Worm (Caenorhabditis elegans): ENCODE measurements around the gene sri-24.

- TF ChIP-seq fos-1 (tag; optimal IDR thresholded peaks at IDR 0.05) (no peak), F16B12.6 (tag; optimal IDR thresholded peaks at IDR 0.05) (no peak), snpc-4 (tag; optimal IDR thresholded peaks at IDR 0.05) (no peak), jun-1 (tag; optimal IDR thresholded peaks at IDR 0.05) (no peak), ces-1 (GFP tag; optimal IDR thresholded peaks at IDR 0.05) (no peak), aly-2 (tag; optimal IDR thresholded peaks at IDR 0.05) (no peak), elt-2 (tag; optimal IDR thresholded peaks at IDR 0.05) (no peak), unc-62 (GFP tag; optimal IDR thresholded peaks at IDR 0.05) (no peak), tlp-1 (tag; optimal IDR thresholded peaks at IDR 0.05) (no peak), hlh-17 (GFP tag; optimal IDR thresholded peaks at IDR 0.05; ENCODE audit: borderline replicate concordance) (no peak), lir-3 (tag; optimal IDR thresholded peaks at IDR 0.05; ENCODE audit: poor library complexity) (no peak), nhr-12 (tag; optimal IDR thresholded peaks at IDR 0.05) (no peak), zag-1 (tag; optimal IDR thresholded peaks at IDR 0.05) (no peak), nhr-28 (tag; optimal IDR thresholded peaks at IDR 0.05) (no peak)
These were observed 13.7 kb downstream of the sri-24 start, which contains the start of gene srw-14 for ce11 chrV:15225650-15226049.

Data from whole organism, L1 larva.